Fruit fly (Drosophila melanogaster): ENCODE results near the gene CG4611.

- TF ChIP-seq tj (GFP tag; optimal IDR thresholded peaks at IDR 0.05): no peak
- TF ChIP-seq Mnt (GFP tag; optimal IDR thresholded peaks at IDR 0.05): no peak
Observed at dm6 chr3L:5125202-5125601, 11.0 kb upstream of the CG4611 start.

All from whole organism, adult.